Worm (Caenorhabditis elegans): ENCODE results near the gene aakg-3.
A peak's percentile ranks its signal among the peaks of the same experiment; 100 is the strongest.

DNA sequence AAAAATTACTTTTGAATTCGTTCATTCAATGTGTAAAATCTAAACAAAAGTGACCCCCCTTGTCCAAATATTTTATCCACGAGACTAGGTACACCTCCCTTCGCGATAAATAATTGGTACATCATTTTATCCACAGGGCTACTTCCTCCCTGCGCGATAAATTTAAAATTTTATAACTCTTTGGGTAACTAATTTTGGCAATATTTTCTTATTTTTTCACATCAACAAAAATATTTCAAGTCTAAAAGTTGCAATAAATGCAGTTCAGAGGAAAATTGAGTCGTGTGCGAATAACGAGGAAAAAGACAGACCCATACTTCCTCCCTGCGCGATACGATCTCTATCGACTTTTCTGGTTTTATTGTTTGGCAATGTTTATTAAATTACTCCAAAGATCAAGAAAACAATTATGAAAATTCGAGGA is 20.7 kb downstream of the aakg-3 start:
- TF ChIP-seq ahr-1 (tag; optimal IDR thresholded peaks at IDR 0.05) (peak; percentile 27), ama-1 (optimal IDR thresholded peaks at IDR 0.05) (no peak), fax-1 (tag; optimal IDR thresholded peaks at IDR 0.05) (no peak), pqm-1 (tag; optimal IDR thresholded peaks at IDR 0.05) (peak; percentile 79), unc-3 (GFP tag; conservative IDR thresholded peaks at IDR 0.05) (peak; percentile 42; the same call in 1 of the 2 replicates), unc-3 (tag; optimal IDR thresholded peaks at IDR 0.05) (peak; percentile 85), fkh-6 (tag; optimal IDR thresholded peaks at IDR 0.05) (no peak), F13H6.1 (tag; optimal IDR thresholded peaks at IDR 0.05) (peak; percentile 56), ceh-24 (tag; optimal IDR thresholded peaks at IDR 0.05) (no peak), ceh-30 (tag; optimal IDR thresholded peaks at IDR 0.05) (peak; percentile 42), unc-42 (tag; optimal IDR thresholded peaks at IDR 0.05) (peak; percentile 95), ceh-45 (GFP tag; IDR thresholded peaks at IDR 0.05) (peak; percentile 77), mec-3 (tag; optimal IDR thresholded peaks at IDR 0.05; ENCODE audit: borderline replicate concordance) (no peak)
